Worm (Caenorhabditis elegans) whole organism, late embryonic: ENCODE results near the gene prx-19.

Experiments used
- F13H6.1 ChIP-seq: sonication (generic microtip); optimal IDR thresholded peaks from 2 replicates; lab custom pipeline; 2016; ENCODE audit warnings: missing genetic modification characterization, missing compliant biosample characterization
- K02D7.2 ChIP-seq: sonication (generic microtip); optimal IDR thresholded peaks from 2 replicates; lab custom pipeline; 2017; ENCODE audit warnings: mild to moderate bottlenecking, missing genetic modification characterization, missing compliant biosample characterization
- ceh-45 ChIP-seq: fragments of 200-800 bp; sonication (Bioruptor generic); IDR thresholded peaks from 2 replicates; pipeline ENCODE4 v1.3.6; 2022; ENCODE audit warnings: missing genetic modification reagents, missing genetic modification characterization, missing compliant biosample characterization
- ceh-9 ChIP-seq: sonication (generic microtip); optimal IDR thresholded peaks from 2 replicates; lab custom pipeline; 2016; ENCODE audit warnings: mild to moderate bottlenecking, missing genetic modification characterization, inconsistent platforms, missing compliant biosample characterization
- elt-2 ChIP-seq: sonication (generic microtip); optimal IDR thresholded peaks from 2 replicates; lab custom pipeline; 2016; ENCODE audit warnings: missing genetic modification reagents, missing genetic modification characterization, missing compliant biosample characterization
- fkh-6 ChIP-seq: sonication (generic microtip); optimal IDR thresholded peaks from 2 replicates; lab custom pipeline; 2016; ENCODE audit warnings: missing genetic modification characterization, missing compliant biosample characterization
- hlh-30 ChIP-seq: sonication (generic microtip); optimal IDR thresholded peaks from 2 replicates; lab custom pipeline; 2017; ENCODE audit warnings: antibody characterized with exemption, missing genetic modification characterization, missing compliant biosample characterization; ENCODE audit not compliant: insufficient read depth
- nfya-1 ChIP-seq: sonication (generic microtip); optimal IDR thresholded peaks from 2 replicates; lab custom pipeline; 2017; ENCODE audit warnings: missing genetic modification characterization, mild to moderate bottlenecking, missing compliant biosample characterization, antibody characterized with exemption, moderate library complexity
- pag-3 ChIP-seq: sonication (generic microtip); optimal IDR thresholded peaks from 2 replicates; lab custom pipeline; 2016; ENCODE audit warnings: missing compliant biosample characterization, missing genetic modification characterization, borderline replicate concordance
- pax-1 ChIP-seq: fragments of 150-350 bp; optimal IDR thresholded peaks from 2 replicates; lab custom pipeline; 2014; ENCODE audit warnings: missing biosample characterization, missing genetic modification characterization
- pqm-1 ChIP-seq: sonication (generic microtip); optimal IDR thresholded peaks from 2 replicates; lab custom pipeline; 2016; ENCODE audit warnings: missing genetic modification characterization, missing compliant biosample characterization
- rnt-1 ChIP-seq: sonication (generic microtip); optimal IDR thresholded peaks from 2 replicates; lab custom pipeline; 2016; ENCODE audit warnings: missing genetic modification characterization, missing compliant biosample characterization
- sdc-2 ChIP-seq: sonication (generic microtip); optimal IDR thresholded peaks from 2 replicates; lab custom pipeline; 2016; ENCODE audit warnings: missing genotype, missing genetic modification characterization, missing compliant biosample characterization
- unc-55 ChIP-seq: sonication (generic microtip); optimal IDR thresholded peaks from 2 replicates; lab custom pipeline; 2017; ENCODE audit warnings: missing biosample characterization, missing genetic modification reagents, missing genetic modification characterization

- TF ChIP-seq F13H6.1 (tag; lab: Kevin White, UChicago) (no peak), unc-55 (no peak), nfya-1 (tag; lab: Kevin White, UChicago) (no peak), ceh-45 (GFP tag; lab: Robert Waterston, UW) (no peak), rnt-1 (tag; lab: Kevin White, UChicago) (no peak), sdc-2 (no peak), pqm-1 (tag; lab: Kevin White, UChicago) (no peak), pax-1 (tag; lab: Kevin White, UChicago) (no peak), pag-3 (tag; lab: Kevin White, UChicago) (no peak), elt-2 (tag; lab: Kevin White, UChicago) (no peak), ceh-9 (no peak), K02D7.2 (tag; lab: Kevin White, UChicago) (no peak), fkh-6 (no peak), hlh-30 (tag; lab: Kevin White, UChicago) (no peak)
Measured at ce11 chrIII:8807246-8807645, 1.8 kb downstream of the prx-19 start, which contains the start of gene F54F2.7.
